Worm (Caenorhabditis elegans) whole organism, early embryonic: ENCODE data around the gene sor-3.

Experiments
- B0310.2 ChIP-seq: sonication (generic microtip); optimal IDR thresholded peaks from 2 replicates; lab custom pipeline; 2016; ENCODE audit warnings: mild to moderate bottlenecking, missing genetic modification characterization, missing compliant biosample characterization
- F13C5.2 ChIP-seq: sonication (generic microtip); optimal IDR thresholded peaks from 2 replicates; lab custom pipeline; 2017; ENCODE audit warnings: mild to moderate bottlenecking, missing genetic modification characterization, inconsistent platforms, missing compliant biosample characterization
- aly-1 ChIP-seq: sonication (generic microtip); optimal IDR thresholded peaks from 2 replicates; lab custom pipeline; 2016; ENCODE audit warnings: missing genetic modification characterization, missing compliant biosample characterization
- ama-1 ChIP-seq: fragments of 150-350 bp; optimal IDR thresholded peaks from 2 replicates; lab custom pipeline; 2014
- ceh-13 ChIP-seq: fragments of 200-800 bp; sonication (Bioruptor generic); optimal IDR thresholded peaks from 2 replicates; lab custom pipeline; 2018; ENCODE audit warnings: mild to moderate bottlenecking, missing genetic modification characterization, missing compliant biosample characterization
- ceh-36 ChIP-seq: sonication (generic microtip); optimal IDR thresholded peaks from 2 replicates; lab custom pipeline; 2016; ENCODE audit warnings: missing genetic modification characterization, inconsistent platforms, missing compliant biosample characterization
- flt-1 ChIP-seq: fragments of 200-800 bp; sonication (Bioruptor generic); IDR thresholded peaks from 2 replicates; pipeline ENCODE4 v1.3.6; 2022; ENCODE audit warnings: missing genetic modification characterization, missing compliant biosample characterization
- hmg-4 ChIP-seq: fragments of 200-800 bp; sonication (Bioruptor generic); optimal IDR thresholded peaks from 2 replicates; lab custom pipeline; 2018; ENCODE audit warnings: mild to moderate bottlenecking, missing genetic modification characterization, missing compliant biosample characterization
- hnd-1 ChIP-seq: sonication (generic microtip); optimal IDR thresholded peaks from 2 replicates; lab custom pipeline; 2016; ENCODE audit warnings: missing genetic modification characterization, missing compliant biosample characterization
- pes-1 ChIP-seq: fragments of 200-800 bp; sonication (Bioruptor generic); IDR thresholded peaks from 2 replicates; pipeline ENCODE4 v1.3.6; 2022; ENCODE audit warnings: missing genetic modification reagents, missing genetic modification characterization, missing compliant biosample characterization
- scrt-1 ChIP-seq: fragments of 200-800 bp; sonication (Bioruptor generic); IDR thresholded peaks from 2 replicates; pipeline ENCODE4 v1.3.6; 2022; ENCODE audit warnings: missing genetic modification characterization, missing compliant biosample characterization
- sea-1 ChIP-seq: fragments of 200-800 bp; sonication (Bioruptor generic); conservative IDR thresholded peaks from 2 replicates; pipeline ENCODE4 v1.3.6; 2022; ENCODE audit warnings: missing genetic modification characterization, missing compliant biosample characterization
- tbx-11 ChIP-seq: fragments of 200-800 bp; sonication (Bioruptor generic); IDR thresholded peaks from 2 replicates; pipeline ENCODE4 v1.3.6; 2022; ENCODE audit warnings: missing genetic modification characterization, missing compliant biosample characterization
- tra-4 ChIP-seq: sonication (generic microtip); optimal IDR thresholded peaks from 2 replicates; lab custom pipeline; 2017; ENCODE audit warnings: missing genetic modification characterization, missing compliant biosample characterization

Gene sor-3

ce11 chrX:402951-403350 lies 49.5 kb downstream of the sor-3 start:
- TF ChIP-seq tra-4 (tag; lab: Kevin White, UChicago) (no peak), B0310.2 (tag; lab: Kevin White, UChicago) (no peak), scrt-1 (GFP tag; lab: Robert Waterston, UW) (no peak)

- TF ChIP-seq hmg-4 (GFP tag; lab: Kevin White, UChicago) (no peak), pes-1 (GFP tag; lab: Robert Waterston, UW) (no peak), flt-1 (no peak), ceh-13 (GFP tag; lab: Kevin White, UChicago) (no peak), F13C5.2 (tag; lab: Kevin White, UChicago) (no peak), hnd-1 (tag; lab: Kevin White, UChicago) (no peak), scrt-1 (GFP tag; lab: Robert Waterston, UW) (no peak), ama-1 (no peak), tbx-11 (GFP tag; lab: Robert Waterston, UW) (no peak), aly-1 (no peak), tra-4 (tag; lab: Kevin White, UChicago) (no peak), B0310.2 (tag; lab: Kevin White, UChicago) (no peak), ceh-36 (tag; lab: Kevin White, UChicago) (no peak), sea-1 (GFP tag; lab: Robert Waterston, UW) (no peak)
Measured at ce11 chrX:404597-404996, 51.2 kb downstream of the sor-3 start, which contains the start of gene R04A9.1. Gene R04A9.1, plus strand, starts transcription at chrX:404897.
